Fruit fly (Drosophila melanogaster): ENCODE data around the gene Tsp86D.

DNA sequence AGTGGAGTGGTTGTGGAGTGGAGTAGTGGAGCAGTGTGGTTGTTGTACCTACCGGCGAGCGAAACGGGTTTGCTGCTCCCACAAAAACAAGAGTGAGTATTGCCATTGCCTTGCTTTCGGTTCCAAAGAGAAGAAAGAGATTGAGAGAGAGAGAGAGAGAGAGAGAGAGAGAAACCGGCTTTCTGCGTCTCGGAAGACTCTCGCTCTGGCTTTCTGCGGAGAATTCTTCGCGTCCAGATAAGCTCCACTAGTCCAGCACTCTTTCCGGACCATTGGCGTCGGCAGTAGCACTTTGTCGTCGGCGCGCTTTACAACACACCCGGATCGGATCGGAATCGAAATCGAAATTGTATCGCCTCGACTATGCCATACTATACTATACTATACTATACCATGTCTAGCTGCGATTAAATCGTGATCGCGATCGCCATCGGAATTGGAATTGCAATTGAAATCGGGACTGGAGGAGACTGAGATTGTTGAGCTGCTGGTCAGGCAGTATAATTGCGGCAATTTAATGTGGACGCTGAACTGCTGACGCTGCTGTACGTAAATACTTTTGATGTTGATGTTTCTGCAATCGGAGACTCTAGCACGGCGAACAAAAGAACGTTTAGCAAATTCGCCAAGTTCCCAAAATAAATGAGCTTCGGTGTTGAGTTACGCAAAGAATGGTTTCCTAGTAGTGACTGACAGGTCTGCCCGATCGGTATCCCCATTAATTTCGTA, 41.5 kb upstream of the Tsp86D start, which contains the start of gene Cad86C:
- TF ChIP-seq zfh1 (GFP tag; IDR thresholded peaks at IDR 0.05) (no peak), CG1832 (GFP tag; optimal IDR thresholded peaks at IDR 0.05) (no peak), CG5180 (GFP tag; optimal IDR thresholded peaks at IDR 0.05) (peak; percentile 43), CHES-1-like (GFP tag; optimal IDR thresholded peaks at IDR 0.05) (no peak), dpn (GFP tag; optimal IDR thresholded peaks at IDR 0.05) (no peak)

All from whole organism, embryonic.